Fruit fly (Drosophila melanogaster) whole organism, pupa: Measurements from ENCODE around the gene mey.

Experiments used
- CG17806 ChIP-seq: fragments of 200-800 bp; sonication (Bioruptor generic); optimal IDR thresholded peaks from 2 replicates; lab custom pipeline; 2018; ENCODE audit warnings: missing biosample characterization, mild to moderate bottlenecking, missing genetic modification characterization, moderate library complexity
- EcR ChIP-seq: fragments of 200-800 bp; sonication (Bioruptor generic); optimal IDR thresholded peaks from 3 replicates; lab custom pipeline; 2019; ENCODE audit warnings: missing biosample characterization, missing genetic modification characterization, mild to moderate bottlenecking, moderate library complexity, missing genetic modification reagents
- Pif1B ChIP-seq: fragments of 200-800 bp; sonication (Bioruptor generic); optimal IDR thresholded peaks from 3 replicates; lab custom pipeline; 2016; ENCODE audit warnings: missing biosample characterization, missing genetic modification characterization
- fd96Ca ChIP-seq: fragments of 200-800 bp; sonication (Bioruptor generic); IDR thresholded peaks from 3 replicates; pipeline ENCODE4 v1.3.6; 2022; ENCODE audit warnings: missing biosample characterization, missing genetic modification characterization
- rn ChIP-seq: fragments of 200-800 bp; sonication (Bioruptor generic); IDR thresholded peaks from 2 replicates; pipeline ENCODE4 v1.3.6; 2022; ENCODE audit warnings: missing biosample characterization, missing genetic modification characterization

DNA sequence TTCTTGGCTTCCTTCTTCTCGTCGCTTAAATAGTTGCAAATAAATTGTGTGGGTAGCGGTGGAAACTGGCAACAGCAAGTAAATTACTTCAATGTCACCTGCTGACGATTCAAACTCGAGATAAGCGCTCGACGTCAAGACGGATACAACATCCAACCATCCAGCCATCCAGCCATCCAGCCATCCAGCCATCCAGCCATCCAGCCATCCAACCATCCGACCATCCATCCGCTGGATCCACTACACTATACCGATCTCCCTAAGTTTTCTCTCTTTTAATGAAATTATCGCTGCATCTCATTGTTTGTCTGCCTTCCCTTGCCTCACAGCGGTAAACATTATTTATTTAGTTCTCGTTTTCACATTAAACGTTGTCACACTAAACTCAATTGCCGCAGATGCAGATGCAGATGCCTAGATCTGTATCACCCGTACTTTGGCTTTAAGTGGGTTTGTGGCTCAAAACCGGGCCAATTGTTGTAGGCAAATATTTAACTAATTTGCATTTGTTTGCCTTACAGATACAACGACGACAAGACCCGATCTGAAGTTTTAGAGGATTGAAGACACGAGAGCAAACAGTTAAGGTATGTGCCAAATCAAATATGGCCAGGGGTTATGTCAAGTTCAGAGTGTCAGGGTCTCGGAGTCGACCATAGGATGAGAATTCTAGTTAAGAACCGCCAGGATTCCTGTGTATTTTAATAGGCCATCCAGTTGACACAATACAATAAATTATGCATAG is 49.9 kb downstream of the mey start:
- TF ChIP-seq EcR (GFP tag; lab: Kevin White, UChicago) (no peak), CG17806 (tag; lab: Kevin White, UChicago) (no peak), rn (GFP tag; lab: Robert Waterston, UW) (no peak), fd96Ca (GFP tag; lab: Robert Waterston, UW) (no peak), Pif1B (GFP tag; lab: Kevin White, UChicago) (no peak)
